Worm (Caenorhabditis elegans) whole organism, L4 larva: Measurements from ENCODE around the gene abts-3.

Source experiments
- F26F4.8 ChIP-seq: fragments of 200-800 bp; sonication (Bioruptor generic); conservative IDR thresholded peaks from 2 replicates; pipeline ENCODE4 v1.3.6; 2022; ENCODE audit warnings: missing genetic modification characterization, missing compliant biosample characterization
- T26A8.4 ChIP-seq: fragments of 200-800 bp; sonication (Bioruptor generic); IDR thresholded peaks from 2 replicates; pipeline ENCODE4 v1.3.6; 2022; ENCODE audit warnings: missing genetic modification characterization, missing compliant biosample characterization
- Y48G9A.11 ChIP-seq: fragments of 200-800 bp; sonication (Bioruptor generic); IDR thresholded peaks from 2 replicates; pipeline ENCODE4 v1.3.6; 2022; ENCODE audit warnings: missing genetic modification reagents, missing genetic modification characterization, missing compliant biosample characterization
- ZK337.2 ChIP-seq: fragments of 200-800 bp; sonication (Bioruptor generic); IDR thresholded peaks from 2 replicates; pipeline ENCODE4 v1.3.6; 2022; ENCODE audit warnings: missing genetic modification reagents, missing genetic modification characterization, missing compliant biosample characterization
- ceh-20 ChIP-seq: fragments of 200-800 bp; sonication (Bioruptor generic); IDR thresholded peaks from 2 replicates; pipeline ENCODE4 v1.3.6; 2022; ENCODE audit warnings: missing genetic modification reagents, missing genetic modification characterization, missing compliant biosample characterization
- ceh-32 ChIP-seq: sonication (generic microtip); optimal IDR thresholded peaks from 2 replicates; lab custom pipeline; 2016; ENCODE audit warnings: mild to moderate bottlenecking, missing genetic modification characterization, missing compliant biosample characterization; ENCODE audit not compliant: poor library complexity
- ceh-44 ChIP-seq: fragments of 200-800 bp; sonication (Bioruptor generic); IDR thresholded peaks from 2 replicates; pipeline ENCODE4 v1.3.6; 2022; ENCODE audit warnings: missing genetic modification reagents, missing genetic modification characterization, missing compliant biosample characterization
- daf-12 ChIP-seq: fragments of 150-350 bp; optimal IDR thresholded peaks from 2 replicates; lab custom pipeline; 2014; ENCODE audit warnings: missing biosample characterization, missing genetic modification reagents, missing genetic modification characterization
- daf-16 ChIP-seq, 3 experiments: sonication (generic microtip); optimal IDR thresholded peaks; 2 replicates each; lab custom pipeline; 2016 to 2017; ENCODE audit warnings: missing genetic modification characterization in 3 of 3, missing genetic modification reagents in 3 of 3, mild to moderate bottlenecking in 2 of 3, missing compliant biosample characterization in 2 of 3, missing biosample characterization in 1 of 3, moderate library complexity in 1 of 3
- dmd-6 ChIP-seq: fragments of 200-800 bp; sonication (Bioruptor generic); IDR thresholded peaks from 2 replicates; pipeline ENCODE4 v1.3.6; 2022; ENCODE audit warnings: missing genetic modification reagents, missing genetic modification characterization, missing compliant biosample characterization
- dpl-1 ChIP-seq: fragments of 150-350 bp; optimal IDR thresholded peaks from 2 replicates; lab custom pipeline; 2014; ENCODE audit warnings: missing biosample characterization, missing genetic modification reagents, missing genetic modification characterization
- duxl-1 ChIP-seq: sonication (generic microtip); optimal IDR thresholded peaks from 2 replicates; lab custom pipeline; 2016; ENCODE audit warnings: mild to moderate bottlenecking, missing genetic modification characterization, moderate library complexity, missing compliant biosample characterization; ENCODE audit not compliant: poor library complexity
- dve-1 ChIP-seq: sonication (generic microtip); optimal IDR thresholded peaks from 2 replicates; lab custom pipeline; 2017; ENCODE audit warnings: antibody characterized with exemption, mild to moderate bottlenecking, missing genetic modification characterization, missing compliant biosample characterization; ENCODE audit not compliant: insufficient read depth
- fkh-10 ChIP-seq: fragments of 150-350 bp; optimal IDR thresholded peaks from 2 replicates; lab custom pipeline; 2014; ENCODE audit warnings: missing biosample characterization, missing genetic modification reagents, missing genetic modification characterization
- gei-8 ChIP-seq: fragments of 200-800 bp; sonication (Bioruptor generic); optimal IDR thresholded peaks from 2 replicates; lab custom pipeline; 2018; ENCODE audit warnings: mild to moderate bottlenecking, missing genetic modification characterization, missing compliant biosample characterization
- hif-1 ChIP-seq, 2 experiments: sonication (generic microtip); optimal IDR thresholded peaks; 2 replicates each; lab custom pipeline; 2016 to 2017; ENCODE audit warnings: missing compliant biosample characterization in 2 of 2, missing genetic modification characterization in 2 of 2, missing genetic modification reagents in 2 of 2, missing genotype in 2 of 2, mild to moderate bottlenecking in 1 of 2
- hlh-11 ChIP-seq: fragments of 200-800 bp; sonication (Bioruptor generic); optimal IDR thresholded peaks from 2 replicates; lab custom pipeline; 2018; ENCODE audit warnings: mild to moderate bottlenecking, missing genetic modification characterization, missing compliant biosample characterization
- hmg-1.1 ChIP-seq: fragments of 200-800 bp; sonication (Bioruptor generic); IDR thresholded peaks from 2 replicates; pipeline ENCODE4 v1.3.6; 2022; ENCODE audit warnings: missing genetic modification reagents, missing genetic modification characterization, missing compliant biosample characterization
- jun-1 ChIP-seq: fragments of 150-350 bp; optimal IDR thresholded peaks from 2 replicates; lab custom pipeline; 2014; ENCODE audit warnings: missing biosample characterization, missing genetic modification reagents, missing genetic modification characterization
- lin-1 ChIP-seq: fragments of 200-800 bp; sonication (Bioruptor generic); IDR thresholded peaks from 2 replicates; pipeline ENCODE4 v1.3.6; 2022; ENCODE audit warnings: missing genetic modification reagents, missing genetic modification characterization, missing compliant biosample characterization
- lin-13 ChIP-seq: fragments of 150-350 bp; optimal IDR thresholded peaks from 2 replicates; lab custom pipeline; 2014; ENCODE audit warnings: missing biosample characterization, missing genetic modification reagents, missing genetic modification characterization
- mdl-1 ChIP-seq, 2 experiments: fragments of 150-350 bp in 1 of 2; sonication (generic microtip) in 1 of 2; optimal IDR thresholded peaks; 2 replicates each; lab custom pipeline; 2014 to 2017; ENCODE audit warnings: missing biosample characterization in 2 of 2, missing genetic modification characterization in 2 of 2
- mxl-2 ChIP-seq: fragments of 200-800 bp; sonication (Bioruptor generic); conservative IDR thresholded peaks from 2 replicates; pipeline ENCODE4 v1.3.6; 2022; ENCODE audit warnings: missing genetic modification reagents, missing genetic modification characterization, missing compliant biosample characterization
- mxl-3 ChIP-seq: fragments of 200-800 bp; sonication (Bioruptor generic); optimal IDR thresholded peaks from 2 replicates; lab custom pipeline; 2018; ENCODE audit warnings: mild to moderate bottlenecking, missing genetic modification characterization, missing compliant biosample characterization
- nhr-11 ChIP-seq: fragments of 150-350 bp; optimal IDR thresholded peaks from 2 replicates; lab custom pipeline; 2014; ENCODE audit warnings: missing biosample characterization, missing genetic modification characterization
- nhr-237 ChIP-seq: sonication (generic microtip); optimal IDR thresholded peaks from 2 replicates; lab custom pipeline; 2017; ENCODE audit warnings: missing biosample characterization, missing genetic modification characterization
- nhr-25 ChIP-seq: sonication (generic microtip); optimal IDR thresholded peaks from 2 replicates; lab custom pipeline; 2017; ENCODE audit warnings: missing genetic modification characterization, mild to moderate bottlenecking, missing compliant biosample characterization, antibody characterized with exemption, moderate library complexity, borderline replicate concordance; ENCODE audit not compliant: insufficient read depth
- nhr-28 ChIP-seq: fragments of 150-350 bp; optimal IDR thresholded peaks from 2 replicates; lab custom pipeline; 2014; ENCODE audit warnings: missing biosample characterization, missing genetic modification characterization
- nhr-42 ChIP-seq: fragments of 200-800 bp; sonication (Bioruptor generic); IDR thresholded peaks from 2 replicates; pipeline ENCODE4 v1.3.6; 2022; ENCODE audit warnings: missing genetic modification characterization, missing compliant biosample characterization
- nhr-48 ChIP-seq: sonication (generic microtip); optimal IDR thresholded peaks from 2 replicates; lab custom pipeline; 2016; ENCODE audit warnings: mild to moderate bottlenecking, missing genetic modification characterization, missing compliant biosample characterization
- nhr-6 ChIP-seq: fragments of 150-350 bp; optimal IDR thresholded peaks from 2 replicates; lab custom pipeline; 2014; ENCODE audit warnings: missing biosample characterization, missing genetic modification characterization
- nhr-76 ChIP-seq: fragments of 150-350 bp; optimal IDR thresholded peaks from 2 replicates; lab custom pipeline; 2014; ENCODE audit warnings: missing biosample characterization, missing genetic modification characterization
- nhr-77 ChIP-seq: fragments of 150-350 bp; optimal IDR thresholded peaks from 2 replicates; lab custom pipeline; 2014; ENCODE audit warnings: missing biosample characterization, missing genetic modification characterization
- pqm-1 ChIP-seq: sonication (generic microtip); optimal IDR thresholded peaks from 2 replicates; lab custom pipeline; 2017; ENCODE audit warnings: missing biosample characterization, missing genetic modification characterization
- sdz-12 ChIP-seq: fragments of 200-800 bp; sonication (Bioruptor generic); optimal IDR thresholded peaks from 2 replicates; lab custom pipeline; 2018; ENCODE audit warnings: mild to moderate bottlenecking, missing genetic modification characterization, missing compliant biosample characterization
- set-16 ChIP-seq: fragments of 200-800 bp; sonication (Bioruptor generic); IDR thresholded peaks from 2 replicates; pipeline ENCODE4 v1.3.6; 2022; ENCODE audit warnings: missing genetic modification reagents, missing genetic modification characterization, missing compliant biosample characterization
- skn-1 ChIP-seq: fragments of 150-350 bp; optimal IDR thresholded peaks from 2 replicates; lab custom pipeline; 2014; ENCODE audit warnings: missing biosample characterization, missing genetic modification characterization
- spr-1 ChIP-seq: sonication (generic microtip); optimal IDR thresholded peaks from 2 replicates; lab custom pipeline; 2016; ENCODE audit warnings: mild to moderate bottlenecking, missing genetic modification characterization, missing compliant biosample characterization
- spr-3 ChIP-seq: fragments of 200-800 bp; sonication (Bioruptor generic); optimal IDR thresholded peaks from 2 replicates; lab custom pipeline; 2018; ENCODE audit warnings: mild to moderate bottlenecking, missing genetic modification characterization, missing compliant biosample characterization
- unc-62 ChIP-seq, 3 experiments: fragments of 150-350 bp in 1 of 3; sonication (generic microtip); optimal IDR thresholded peaks in 2 of 3; peaks in 1 of 3; 1 replicate in 1 of 3; 2 replicates in 2 of 3; lab custom pipeline; 2014 to 2017; ENCODE audit warnings: missing biosample characterization in 3 of 3, missing genetic modification characterization in 3 of 3, missing genetic modification reagents in 3 of 3, missing genotype in 1 of 3
- zfp-2 ChIP-seq: sonication (generic microtip); optimal IDR thresholded peaks from 2 replicates; lab custom pipeline; 2016; ENCODE audit warnings: mild to moderate bottlenecking, missing genetic modification characterization, missing compliant biosample characterization
- ztf-11 ChIP-seq: fragments of 150-350 bp; optimal IDR thresholded peaks from 2 replicates; lab custom pipeline; 2014; ENCODE audit warnings: missing biosample characterization, missing genetic modification characterization
- ztf-7 ChIP-seq: fragments of 150-350 bp; optimal IDR thresholded peaks from 2 replicates; lab custom pipeline; 2014; ENCODE audit warnings: missing biosample characterization, missing genetic modification characterization

abts-3 gene

DNA sequence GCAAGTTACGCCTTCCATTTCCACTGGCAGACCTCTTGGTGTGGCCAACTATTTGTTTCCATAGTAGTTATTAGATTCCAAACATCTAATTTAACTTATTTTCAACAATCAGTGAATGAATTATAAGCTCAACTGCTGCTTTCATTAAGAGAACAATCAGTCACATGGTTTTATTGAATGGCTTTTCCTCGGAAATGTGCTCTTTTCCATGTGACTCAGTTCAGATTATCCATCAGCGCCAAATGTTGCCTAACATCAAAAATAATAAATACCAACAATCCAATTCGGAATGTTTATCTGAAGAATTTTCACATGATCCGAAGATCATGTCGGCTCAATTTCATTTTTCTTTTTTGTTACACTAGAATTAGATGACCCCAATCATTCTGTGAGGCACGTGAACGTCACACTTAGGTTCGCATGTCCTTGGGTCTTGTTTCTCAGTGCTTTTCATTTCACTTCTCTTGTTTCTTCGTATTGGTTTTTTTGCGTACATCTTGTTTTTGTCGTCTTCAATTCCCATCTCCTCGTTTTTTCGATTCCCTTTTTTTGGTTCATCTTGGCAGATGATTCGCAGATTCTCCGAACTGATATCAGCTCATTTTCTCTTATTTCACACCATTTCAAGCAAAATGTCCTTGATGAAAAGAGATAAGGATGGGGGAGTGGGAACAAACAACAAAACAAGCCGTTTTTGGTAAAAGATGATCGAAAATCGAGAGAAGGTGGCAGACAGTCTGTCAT, 43.6 kb downstream of the abts-3 start (continued):
- TF ChIP-seq fkh-10 (GFP tag; lab: Kevin White, UChicago) (no peak), set-16 (GFP tag; lab: Robert Waterston, UW) (no peak), zfp-2 (tag; lab: Kevin White, UChicago) (no peak), mxl-2 (GFP tag; lab: Robert Waterston, UW) (0 out of 2 replicates have a peak, but pooled peaks have one; percentile 45), daf-16 (GFP tag; optimal IDR thresholded peaks at IDR 0.05; lab: Kevin White, UChicago) (peak in 1 of 2 experiments; percentile 56), daf-16 (tag; optimal IDR thresholded peaks at IDR 0.05; lab: Kevin White, UChicago) (no peak), nhr-48 (tag; lab: Kevin White, UChicago) (peak; percentile 86), pqm-1 (no peak), nhr-237 (no peak), ZK337.2 (GFP tag; lab: Robert Waterston, UW) (no peak), hmg-1.1 (GFP tag; lab: Robert Waterston, UW) (no peak), nhr-42 (GFP tag; lab: Robert Waterston, UW) (no peak), Y48G9A.11 (no peak), lin-13 (GFP tag; lab: Kevin White, UChicago) (no peak), nhr-25 (tag; lab: Kevin White, UChicago) (peak; percentile 25), lin-1 (no peak), T26A8.4 (GFP tag; lab: Robert Waterston, UW) (no peak), ztf-7 (tag; lab: Kevin White, UChicago) (no peak), ceh-20 (GFP tag; lab: Robert Waterston, UW) (0 out of 2 replicates have a peak, but pooled peaks have one; percentile 31), gei-8 (GFP tag; lab: Kevin White, UChicago) (no peak), nhr-76 (tag; lab: Kevin White, UChicago) (no peak), spr-3 (GFP tag; lab: Kevin White, UChicago) (no peak), ztf-11 (tag; lab: Kevin White, UChicago) (no peak), dpl-1 (GFP tag; lab: Kevin White, UChicago) (no peak), nhr-6 (tag; lab: Kevin White, UChicago) (no peak), mxl-3 (GFP tag; lab: Kevin White, UChicago) (peak; percentile 26), spr-1 (tag; lab: Kevin White, UChicago) (no peak), skn-1 (tag; lab: Kevin White, UChicago) (no peak), duxl-1 (no peak), ceh-32 (no peak), sdz-12 (GFP tag; lab: Kevin White, UChicago) (no peak)

DNA sequence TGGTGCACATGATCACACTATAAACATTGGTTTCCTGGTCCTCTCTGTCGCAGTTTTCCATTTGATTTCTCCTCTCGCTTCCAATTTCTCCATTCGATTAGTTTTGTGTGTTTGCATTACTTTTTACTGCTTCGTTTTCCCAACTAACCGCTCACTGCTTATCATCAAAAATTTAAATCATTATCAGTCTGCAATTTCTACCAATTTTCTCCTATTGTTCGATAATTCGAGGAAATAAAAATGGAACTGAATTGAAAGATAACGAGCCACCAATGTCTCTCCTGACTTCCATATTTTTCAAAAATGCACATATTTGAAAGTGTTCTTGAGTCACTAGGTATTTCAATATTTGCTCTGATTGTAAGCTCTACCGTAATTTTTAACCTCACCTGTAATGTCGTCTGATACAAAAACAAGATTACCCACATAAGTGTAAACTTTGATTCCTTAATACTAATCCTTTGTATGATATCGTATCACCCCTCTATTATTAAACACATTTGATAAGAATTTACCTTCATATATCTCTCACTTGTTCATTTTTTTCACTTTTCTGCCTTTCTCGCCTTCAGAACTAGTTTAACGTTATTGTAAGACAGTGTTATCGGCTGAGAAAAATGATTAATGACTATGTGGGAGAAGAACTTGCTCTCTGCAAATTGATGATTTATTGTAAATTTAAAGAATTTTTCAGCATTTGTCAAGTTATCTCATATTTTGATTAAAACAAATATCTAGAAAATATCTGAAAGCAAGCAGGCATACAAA, 45.5 kb downstream of the abts-3 start:
- TF ChIP-seq dve-1 (peak; percentile 14), hlh-11 (tag; lab: Kevin White, UChicago) (peak; percentile 34), mdl-1 (tag; optimal IDR thresholded peaks at IDR 0.05; lab: Kevin White, UChicago) (peak in 1 of 2 experiments; percentile 10), daf-16 (GFP tag; optimal IDR thresholded peaks at IDR 0.05; lab: Kevin White, UChicago) (no peak), daf-16 (tag; optimal IDR thresholded peaks at IDR 0.05; lab: Kevin White, UChicago) (peak; percentile 21), hif-1 (tag; optimal IDR thresholded peaks at IDR 0.05; lab: Kevin White, UChicago) (no peak), daf-12 (no peak), nhr-11 (tag; lab: Kevin White, UChicago) (no peak), nhr-77 (peak; percentile 30), jun-1 (tag; lab: Kevin White, UChicago) (no peak), dmd-6 (GFP tag; lab: Robert Waterston, UW) (peak; percentile 63), mxl-2 (GFP tag; lab: Robert Waterston, UW) (no peak), nhr-28 (tag; lab: Kevin White, UChicago) (peak; percentile 45), unc-62 (GFP tag; optimal IDR thresholded peaks at IDR 0.05 in 1 of 2; lab: Kevin White, UChicago) (peak in 1 of 2 experiments; percentile 51), unc-62 (tag; optimal IDR thresholded peaks at IDR 0.05; lab: Kevin White, UChicago) (no peak), ceh-44 (GFP tag; lab: Robert Waterston, UW) (no peak), F26F4.8 (GFP tag; lab: Robert Waterston, UW) (no peak), pqm-1 (peak; percentile 82)
